Worm (Caenorhabditis elegans): ENCODE results near the gene pst-2.

pst-2 gene

DNA sequence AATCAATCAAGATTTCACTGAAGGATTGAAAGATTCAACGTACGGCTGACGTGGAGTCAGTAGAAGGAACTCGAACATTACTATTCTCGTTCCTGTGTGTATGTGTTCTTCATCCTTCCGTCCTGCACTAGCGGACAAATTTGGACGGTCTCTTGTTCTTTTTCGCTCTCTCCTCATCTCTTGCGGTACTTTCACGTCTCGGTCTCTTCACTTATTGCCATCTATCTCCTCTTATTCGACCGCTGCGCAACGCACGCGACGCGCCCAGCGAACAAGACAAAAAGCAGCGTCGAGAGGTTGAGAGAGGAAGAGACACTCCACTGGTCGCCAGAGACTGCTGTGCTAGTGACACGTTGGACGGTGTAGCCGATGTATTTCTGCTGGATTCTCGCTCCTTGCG lies 35.2 kb downstream of the pst-2 start (continued):
- TF ChIP-seq snpc-1.1 (tag; optimal IDR thresholded peaks at IDR 0.05; ENCODE audit: insufficient read depth) (no peak), F22D6.2 (tag; optimal IDR thresholded peaks at IDR 0.05) (no peak), lin-35 (GFP tag; optimal IDR thresholded peaks at IDR 0.05) (peak in 1 of 3 experiments; percentile 44), mxl-1 (tag; optimal IDR thresholded peaks at IDR 0.05) (no peak), mes-4 (tag; optimal IDR thresholded peaks at IDR 0.05) (no peak), bed-1 (GFP tag; IDR thresholded peaks at IDR 0.05) (no peak), hmg-1.2 (GFP tag; IDR thresholded peaks at IDR 0.05) (peak; percentile 88; the same call in 1 of the 2 replicates), T26A5.8 (tag; optimal IDR thresholded peaks at IDR 0.05) (no peak), hrde-1 (tag; optimal IDR thresholded peaks at IDR 0.05; ENCODE audit: borderline replicate concordance) (no peak), nhr-120 (GFP tag; IDR thresholded peaks at IDR 0.05) (no peak), nhr-27 (tag; optimal IDR thresholded peaks at IDR 0.05) (peak; percentile 16), ceh-27 (GFP tag; optimal IDR thresholded peaks at IDR 0.05) (peak; percentile 87), egrh-3 (GFP tag; IDR thresholded peaks at IDR 0.05) (no peak), snpc-4 (GFP tag; optimal IDR thresholded peaks at IDR 0.05) (no peak), snpc-4 (tag; optimal IDR thresholded peaks at IDR 0.05) (peak in 2 of 4 experiments; percentile 38), Y53F4B.3 (GFP tag; IDR thresholded peaks at IDR 0.05) (no peak), ceh-100 (GFP tag; IDR thresholded peaks at IDR 0.05) (no peak), ztf-25 (GFP tag; IDR thresholded peaks at IDR 0.05) (no peak), F49E8.2 (tag; optimal IDR thresholded peaks at IDR 0.05; ENCODE audit: insufficient read depth) (no peak), ztf-28 (GFP tag; IDR thresholded peaks at IDR 0.05) (0 out of 2 replicates have a peak, but pooled peaks have one; percentile 26), attf-6 (GFP tag; IDR thresholded peaks at IDR 0.05) (0 out of 2 replicates have a peak, but pooled peaks have one; percentile 26), F55B11.4 (tag; optimal IDR thresholded peaks at IDR 0.05; ENCODE audit: borderline replicate concordance, insufficient read depth) (no peak), Y56A3A.18 (GFP tag; IDR thresholded peaks at IDR 0.05) (no peak), nfya-1 (tag; optimal IDR thresholded peaks at IDR 0.05; ENCODE audit: borderline replicate concordance, insufficient read depth) (no peak), ztf-6 (GFP tag; IDR thresholded peaks at IDR 0.05) (no peak), zfh-2 (GFP tag; conservative IDR thresholded peaks at IDR 0.05) (peak; percentile 94), rpc-1 (optimal IDR thresholded peaks at IDR 0.05) (no peak), rpc-1 (tag; optimal IDR thresholded peaks at IDR 0.05) (no peak), B0261.1 (tag; optimal IDR thresholded peaks at IDR 0.05) (no peak), gei-17 (GFP tag; optimal IDR thresholded peaks at IDR 0.05) (no peak), sdz-38 (tag; optimal IDR thresholded peaks at IDR 0.05) (no peak), sptf-2 (GFP tag; optimal IDR thresholded peaks at IDR 0.05) (no peak), ztf-22 (GFP tag; optimal IDR thresholded peaks at IDR 0.05) (no peak), ccch-3 (GFP tag; optimal IDR thresholded peaks at IDR 0.05) (no peak), fkh-3 (tag; optimal IDR thresholded peaks at IDR 0.05) (no peak), ceh-91 (GFP tag; IDR thresholded peaks at IDR 0.05) (no peak), Y79H2A.3 (GFP tag; conservative IDR thresholded peaks at IDR 0.05) (no peak), xnd-1 (tag; optimal IDR thresholded peaks at IDR 0.05) (no peak), ets-4 (GFP tag; optimal IDR thresholded peaks at IDR 0.05) (no peak), athp-1 (tag; optimal IDR thresholded peaks at IDR 0.05) (no peak), tbx-9 (tag; optimal IDR thresholded peaks at IDR 0.05; ENCODE audit: borderline replicate concordance) (no peak), chd-7 (tag; optimal IDR thresholded peaks at IDR 0.05) (peak; percentile 11), egl-44 (GFP tag; IDR thresholded peaks at IDR 0.05) (no peak), nfyb-1 (GFP tag; IDR thresholded peaks at IDR 0.05) (peak; percentile 40; the same call in 1 of the 2 replicates), F52B5.7 (tag; optimal IDR thresholded peaks at IDR 0.05) (no peak), snpc-1.3 (tag; optimal IDR thresholded peaks at IDR 0.05; ENCODE audit: insufficient read depth) (no peak), him-1 (tag; optimal IDR thresholded peaks at IDR 0.05) (no peak), lin-40 (tag; optimal IDR thresholded peaks at IDR 0.05) (peak; percentile 47)
